Fruit fly (Drosophila melanogaster) whole organism, embryonic: ENCODE measurements around the gene PlexA.

Experiments used
- Ada2b ChIP-seq: fragments of 200-800 bp; sonication (Bioruptor generic); IDR thresholded peaks from 2 replicates; pipeline ENCODE4 v1.3.6; 2022; ENCODE audit warnings: missing biosample characterization, missing genetic modification characterization
- CG10366 ChIP-seq: fragments of 200-800 bp; sonication (Bioruptor generic); IDR thresholded peaks from 2 replicates; pipeline ENCODE4 v1.3.6; 2022; ENCODE audit warnings: missing biosample characterization, missing genetic modification characterization
- CG10431 ChIP-seq: fragments of 200-800 bp; sonication (Bioruptor generic); optimal IDR thresholded peaks from 3 replicates; lab custom pipeline; 2018; ENCODE audit warnings: missing biosample characterization, mild to moderate bottlenecking, missing genetic modification characterization
- CG10565 ChIP-seq: fragments of 200-800 bp; sonication (Bioruptor generic); optimal IDR thresholded peaks from 3 replicates; lab custom pipeline; 2016; ENCODE audit warnings: missing biosample characterization, mild to moderate bottlenecking, missing genetic modification characterization
- CG10959 ChIP-seq: fragments of 200-800 bp; sonication (Bioruptor generic); IDR thresholded peaks from 2 replicates; pipeline ENCODE4 v1.3.6; 2022; ENCODE audit warnings: missing biosample characterization, missing genetic modification characterization
- CG12299 ChIP-seq: fragments of 200-800 bp; sonication (Bioruptor generic); optimal IDR thresholded peaks from 2 replicates; lab custom pipeline; 2018; ENCODE audit warnings: missing biosample characterization, mild to moderate bottlenecking, missing genetic modification characterization
- CG13775 ChIP-seq: fragments of 200-800 bp; sonication (Bioruptor generic); optimal IDR thresholded peaks from 3 replicates; lab custom pipeline; 2017; ENCODE audit warnings: missing biosample characterization, mild to moderate bottlenecking, missing genetic modification characterization
- CG14014 ChIP-seq: fragments of 200-800 bp; sonication (Bioruptor generic); IDR thresholded peaks from 2 replicates; pipeline ENCODE4 v1.3.6; 2022; ENCODE audit warnings: missing biosample characterization, missing genetic modification characterization
- CG16815 ChIP-seq: fragments of 200-800 bp; sonication (Bioruptor generic); optimal IDR thresholded peaks from 3 replicates; lab custom pipeline; 2017; ENCODE audit warnings: missing biosample characterization, mild to moderate bottlenecking, missing genetic modification characterization
- CG16863 ChIP-seq: fragments of 200-800 bp; sonication (Bioruptor generic); optimal IDR thresholded peaks from 3 replicates; lab custom pipeline; 2016; ENCODE audit warnings: missing biosample characterization, missing genetic modification characterization
- CG18476 ChIP-seq: fragments of 200-800 bp; sonication (Bioruptor generic); optimal IDR thresholded peaks from 2 replicates; lab custom pipeline; 2016; ENCODE audit warnings: missing biosample characterization, mild to moderate bottlenecking, missing genetic modification characterization
- CG2202 ChIP-seq: fragments of 200-800 bp; sonication (Bioruptor generic); optimal IDR thresholded peaks from 2 replicates; lab custom pipeline; 2018; ENCODE audit warnings: missing biosample characterization, mild to moderate bottlenecking, missing genetic modification characterization
- CG30403 ChIP-seq: fragments of 200-800 bp; sonication (Bioruptor generic); optimal IDR thresholded peaks from 3 replicates; lab custom pipeline; 2016; ENCODE audit warnings: missing biosample characterization, missing genetic modification characterization
- CG31224 ChIP-seq: fragments of 200-800 bp; sonication (Bioruptor generic); IDR thresholded peaks from 2 replicates; pipeline ENCODE4 v1.3.6; 2022; ENCODE audit warnings: missing biosample characterization, missing genetic modification characterization
- CG31441 ChIP-seq: fragments of 200-800 bp; sonication (Bioruptor generic); IDR thresholded peaks from 2 replicates; pipeline ENCODE4 v1.3.6; 2022; ENCODE audit warnings: missing biosample characterization, missing genetic modification characterization
- CG32767 ChIP-seq: fragments of 200-800 bp; sonication (Bioruptor generic); IDR thresholded peaks from 2 replicates; pipeline ENCODE4 v1.3.6; 2022; ENCODE audit warnings: missing biosample characterization, missing genetic modification characterization
- CG9727 ChIP-seq: fragments of 200-800 bp; sonication (Bioruptor generic); optimal IDR thresholded peaks from 3 replicates; lab custom pipeline; 2017; ENCODE audit warnings: missing biosample characterization, mild to moderate bottlenecking, missing genetic modification characterization
- Camta ChIP-seq: fragments of 200-800 bp; sonication (Bioruptor generic); optimal IDR thresholded peaks from 2 replicates; lab custom pipeline; 2016; ENCODE audit warnings: missing biosample characterization, missing genetic modification characterization
- CkIIα-i1 ChIP-seq: fragments of 200-800 bp; sonication (Bioruptor generic); IDR thresholded peaks from 2 replicates; pipeline ENCODE4 v1.3.6; 2022; ENCODE audit warnings: missing biosample characterization, missing genetic modification characterization
- CoRest ChIP-seq: fragments of 200-800 bp; sonication (Bioruptor generic); optimal IDR thresholded peaks from 3 replicates; lab custom pipeline; 2018; ENCODE audit warnings: missing biosample characterization, mild to moderate bottlenecking, missing genetic modification characterization, moderate library complexity
- D19A ChIP-seq: fragments of 200-800 bp; optimal IDR thresholded peaks from 3 replicates; lab custom pipeline; 2019; ENCODE audit warnings: missing biosample characterization, mild to moderate bottlenecking, missing genetic modification characterization, moderate library complexity
- D19B ChIP-seq: fragments of 200-800 bp; sonication (Bioruptor generic); optimal IDR thresholded peaks from 2 replicates; lab custom pipeline; 2017; ENCODE audit warnings: missing biosample characterization, mild to moderate bottlenecking, missing genetic modification characterization
- Deaf1 ChIP-seq: fragments of 200-800 bp; optimal IDR thresholded peaks from 3 replicates; lab custom pipeline; 2019; ENCODE audit warnings: missing biosample characterization, mild to moderate bottlenecking, missing genetic modification characterization, moderate library complexity
- Dfd ChIP-seq, 2 experiments: fragments of >200 bp; optimal IDR thresholded peaks; 2 replicates each; lab custom pipeline; 2017; ENCODE audit warnings: missing biosample characterization in 2 of 2, missing genetic modification characterization in 2 of 2
- Drgx ChIP-seq: fragments of 200-800 bp; sonication (Bioruptor generic); IDR thresholded peaks from 2 replicates; pipeline ENCODE4 v1.3.6; 2022; ENCODE audit warnings: missing biosample characterization, missing genetic modification characterization
- H2.0 ChIP-seq: fragments of 200-800 bp; sonication (Bioruptor generic); IDR thresholded peaks from 2 replicates; pipeline ENCODE4 v1.3.6; 2022; ENCODE audit warnings: missing biosample characterization, missing genetic modification characterization
- HHEX ChIP-seq: fragments of 200-800 bp; sonication (Bioruptor generic); optimal IDR thresholded peaks from 3 replicates; lab custom pipeline; 2017; ENCODE audit warnings: missing biosample characterization, mild to moderate bottlenecking, missing genetic modification characterization, missing genetic modification reagents
- HLH3B ChIP-seq: fragments of 200-800 bp; sonication (Bioruptor generic); IDR thresholded peaks from 2 replicates; pipeline ENCODE4 v1.3.6; 2022; ENCODE audit warnings: missing biosample characterization, missing genetic modification characterization
- HLH4C ChIP-seq: fragments of 200-800 bp; sonication (Bioruptor generic); IDR thresholded peaks from 3 replicates; pipeline ENCODE4 v1.3.6; 2022; ENCODE audit warnings: missing biosample characterization, missing genetic modification characterization; ENCODE audit not compliant: partially characterized antibody
- Hr3 ChIP-seq: fragments of 200-800 bp; sonication (Bioruptor generic); optimal IDR thresholded peaks from 3 replicates; lab custom pipeline; 2016; ENCODE audit warnings: missing biosample characterization, missing genetic modification characterization
- Oaz ChIP-seq: fragments of 200-800 bp; sonication (Bioruptor generic); IDR thresholded peaks from 2 replicates; pipeline ENCODE4 v1.3.6; 2022; ENCODE audit warnings: missing biosample characterization, missing genetic modification characterization
- Xbp1 ChIP-seq: fragments of 200-800 bp; sonication (Bioruptor generic); optimal IDR thresholded peaks from 3 replicates; lab custom pipeline; 2016; ENCODE audit warnings: missing biosample characterization, mild to moderate bottlenecking, missing genetic modification characterization
- YL-1 ChIP-seq: fragments of 200-800 bp; sonication (Bioruptor generic); optimal IDR thresholded peaks from 3 replicates; lab custom pipeline; 2017; ENCODE audit warnings: missing biosample characterization, mild to moderate bottlenecking, missing genetic modification characterization
- chm ChIP-seq: fragments of 200-800 bp; sonication (Bioruptor generic); IDR thresholded peaks from 2 replicates; pipeline ENCODE4 v1.3.6; 2022; ENCODE audit warnings: missing biosample characterization, missing genetic modification characterization
- en ChIP-seq: fragments of 200-800 bp; sonication (Bioruptor generic); optimal IDR thresholded peaks from 2 replicates; lab custom pipeline; 2016; ENCODE audit warnings: missing biosample characterization, missing genetic modification characterization
- fd96Cb ChIP-seq: fragments of 200-800 bp; sonication (Bioruptor generic); optimal IDR thresholded peaks from 2 replicates; lab custom pipeline; 2018; ENCODE audit warnings: missing biosample characterization, mild to moderate bottlenecking, missing genetic modification characterization, moderate library complexity
- fu2 ChIP-seq: fragments of 200-800 bp; sonication (Bioruptor generic); optimal IDR thresholded peaks from 2 replicates; lab custom pipeline; 2016; ENCODE audit warnings: missing biosample characterization, missing genetic modification characterization
- kay ChIP-seq: fragments of 200-800 bp; sonication (Bioruptor generic); optimal IDR thresholded peaks from 2 replicates; lab custom pipeline; 2016; ENCODE audit warnings: missing biosample characterization, missing genetic modification characterization
- mam ChIP-seq: fragments of 200-800 bp; sonication (Bioruptor generic); optimal IDR thresholded peaks from 3 replicates; lab custom pipeline; 2016; ENCODE audit warnings: missing biosample characterization, missing genetic modification characterization
- nau ChIP-seq: fragments of 200-800 bp; sonication (Bioruptor generic); optimal IDR thresholded peaks from 3 replicates; lab custom pipeline; 2017; ENCODE audit warnings: missing biosample characterization, mild to moderate bottlenecking, missing genetic modification characterization, missing genetic modification reagents
- odd ChIP-seq: fragments of 200-800 bp; sonication (Bioruptor generic); optimal IDR thresholded peaks from 2 replicates; lab custom pipeline; 2017; ENCODE audit warnings: missing biosample characterization, mild to moderate bottlenecking, missing genetic modification characterization
- onecut ChIP-seq: fragments of 200-800 bp; sonication (Bioruptor generic); IDR thresholded peaks from 2 replicates; pipeline ENCODE4 v1.3.6; 2022; ENCODE audit warnings: missing biosample characterization, missing genetic modification characterization
- org-1 ChIP-seq: fragments of 200-800 bp; sonication (Bioruptor generic); optimal IDR thresholded peaks from 2 replicates; lab custom pipeline; 2017; ENCODE audit warnings: missing biosample characterization, missing genetic modification characterization
- pros ChIP-seq: fragments of 200-800 bp; sonication (Bioruptor generic); optimal IDR thresholded peaks from 3 replicates; lab custom pipeline; 2019; ENCODE audit warnings: missing biosample characterization, mild to moderate bottlenecking, missing genetic modification characterization, moderate library complexity
- ro ChIP-seq: fragments of 200-800 bp; sonication (Bioruptor generic); IDR thresholded peaks from 2 replicates; pipeline ENCODE4 v1.3.6; 2022; ENCODE audit warnings: missing biosample characterization, missing genetic modification characterization
- slou ChIP-seq: fragments of 200-800 bp; sonication (Bioruptor generic); optimal IDR thresholded peaks from 3 replicates; lab custom pipeline; 2016; ENCODE audit warnings: missing biosample characterization, missing genetic modification characterization
- stwl ChIP-seq: fragments of 200-800 bp; sonication (Bioruptor generic); optimal IDR thresholded peaks from 3 replicates; lab custom pipeline; 2018; ENCODE audit warnings: missing biosample characterization, mild to moderate bottlenecking, missing genetic modification characterization, moderate library complexity
- tio ChIP-seq: fragments of 200-800 bp; sonication (Bioruptor generic); optimal IDR thresholded peaks from 2 replicates; lab custom pipeline; 2017; ENCODE audit warnings: missing biosample characterization, missing genetic modification characterization, inconsistent platforms
- tx ChIP-seq: fragments of 200-800 bp; sonication (Bioruptor generic); optimal IDR thresholded peaks from 2 replicates; lab custom pipeline; 2016; ENCODE audit warnings: missing biosample characterization, missing genetic modification characterization
- usp ChIP-seq: fragments of >200 bp; optimal IDR thresholded peaks from 2 replicates; lab custom pipeline; 2017; ENCODE audit warnings: missing biosample characterization, missing genetic modification characterization
- yki ChIP-seq: fragments of >200 bp; optimal IDR thresholded peaks from 3 replicates; lab custom pipeline; 2018

The PlexA gene

DNA sequence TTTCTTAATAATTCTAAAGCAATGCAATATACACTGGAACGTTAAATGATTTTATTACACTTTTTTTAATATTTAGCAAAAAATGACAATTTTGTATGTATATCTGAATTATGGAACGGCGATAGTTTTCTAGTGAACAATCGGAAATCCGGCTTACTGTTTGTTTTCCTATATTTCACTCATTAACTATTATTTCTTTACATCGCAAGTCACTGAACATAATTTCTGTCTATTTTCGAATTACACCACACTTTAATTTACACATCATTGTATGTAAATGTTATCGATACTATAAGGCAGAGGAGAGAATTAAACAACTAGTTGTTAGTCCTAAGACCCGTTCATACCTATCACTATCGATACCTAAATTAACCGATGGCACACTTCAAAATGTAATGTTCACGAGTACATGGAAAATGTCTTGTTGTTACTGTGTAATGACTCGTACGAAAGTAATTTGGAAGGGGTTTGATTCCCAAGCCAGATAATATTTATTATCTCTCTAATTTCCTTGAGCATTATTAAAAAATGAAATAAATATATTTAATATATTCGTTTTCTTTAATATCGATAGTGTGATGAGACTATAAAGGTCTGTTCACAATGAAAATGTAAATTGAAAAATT, at the start of gene PlexA (continued):
- TF ChIP-seq Camta (GFP tag; lab: Kevin White, UChicago) = peak; percentile 40
- TF ChIP-seq Dfd (GFP tag; optimal IDR thresholded peaks at IDR 0.05; lab: Kevin White, UChicago) = peak in 1 of 2 experiments; percentile 89
- peak; percentile 44 for TF ChIP-seq tx (GFP tag; lab: Kevin White, UChicago)
- TF ChIP-seq Oaz (GFP tag; lab: Robert Waterston, UW) = peak; percentile 73
- no peak for TF ChIP-seq en
- TF ChIP-seq Hr3 (GFP tag; lab: Kevin White, UChicago) = peak; percentile 93
- peak; percentile 80 for TF ChIP-seq mam (GFP tag; lab: Kevin White, UChicago)
- TF ChIP-seq CoRest (tag; lab: Kevin White, UChicago) = peak; percentile 96
- peak; percentile 89 for TF ChIP-seq CG30403
- peak; percentile 53 for TF ChIP-seq CG18476 (GFP tag; lab: Kevin White, UChicago)
- TF ChIP-seq CG10431 (GFP tag; lab: Kevin White, UChicago) = peak; percentile 38
- no peak for TF ChIP-seq org-1 (GFP tag; lab: Kevin White, UChicago)
- peak; percentile 73 for TF ChIP-seq Drgx
- peak; percentile 48 for TF ChIP-seq stwl (tag; lab: Kevin White, UChicago)
- TF ChIP-seq CG9727 (GFP tag; lab: Kevin White, UChicago) = peak; percentile 78
- peak; percentile 93 for TF ChIP-seq Xbp1 (GFP tag; lab: Kevin White, UChicago)
- no peak for TF ChIP-seq nau
- no peak for TF ChIP-seq Deaf1 (tag; lab: Kevin White, UChicago)
- TF ChIP-seq slou = peak; percentile 87
- no peak for TF ChIP-seq CG10565 (GFP tag; lab: Kevin White, UChicago)
- TF ChIP-seq D19B (GFP tag; lab: Kevin White, UChicago) = peak; percentile 68
- peak; percentile 25 for TF ChIP-seq CG16863 (GFP tag; lab: Kevin White, UChicago)
- peak; percentile 65 for TF ChIP-seq D19A (tag; lab: Kevin White, UChicago)
- peak; percentile 58 for TF ChIP-seq kay (GFP tag; lab: Kevin White, UChicago)
- no peak for TF ChIP-seq yki (lab: Kevin White, UChicago)
- TF ChIP-seq CG10959 (GFP tag; lab: Robert Waterston, UW) = no peak; the same call in 1 of the 2 replicates
- 0 out of 2 replicates have a peak, but pooled peaks have one; percentile 45 for TF ChIP-seq CkIIα-i1 (GFP tag; lab: Robert Waterston, UW)
- no peak for TF ChIP-seq YL-1
- no peak for TF ChIP-seq usp (GFP tag; lab: Kevin White, UChicago)
- no peak; the same call in 2 of the 3 replicates for TF ChIP-seq HLH4C
- peak; percentile 95 for TF ChIP-seq CG10366 (GFP tag; lab: Robert Waterston, UW)
- peak; percentile 95 for TF ChIP-seq fd96Cb (tag; lab: Kevin White, UChicago)
- peak; percentile 94 for TF ChIP-seq HLH3B (GFP tag; lab: Robert Waterston, UW)
- TF ChIP-seq pros (GFP tag; lab: Kevin White, UChicago) = no peak
- TF ChIP-seq CG31224 (GFP tag; lab: Robert Waterston, UW) = peak; percentile 89
- TF ChIP-seq chm (GFP tag; lab: Robert Waterston, UW) = peak; percentile 92
- peak; percentile 97 for TF ChIP-seq CG14014 (GFP tag; lab: Robert Waterston, UW)
- TF ChIP-seq CG31441 = peak; percentile 85
- no peak for TF ChIP-seq odd
- peak; percentile 65 for TF ChIP-seq HHEX (GFP tag; lab: Kevin White, UChicago)
- peak; percentile 86 for TF ChIP-seq CG13775
- peak; percentile 89 for TF ChIP-seq Ada2b (GFP tag; lab: Robert Waterston, UW)
- peak; percentile 95 for TF ChIP-seq H2.0 (GFP tag; lab: Robert Waterston, UW)
- peak; percentile 91 for TF ChIP-seq tio (GFP tag; lab: Kevin White, UChicago)
- TF ChIP-seq onecut = peak; percentile 76
- peak; percentile 72 for TF ChIP-seq CG12299 (tag; lab: Kevin White, UChicago)
- TF ChIP-seq CG2202 = peak; percentile 40
- TF ChIP-seq CG32767 (GFP tag; lab: Robert Waterston, UW) = peak; percentile 91
- no peak; the same call in 1 of the 2 replicates for TF ChIP-seq ro (GFP tag; lab: Robert Waterston, UW)
- TF ChIP-seq CG16815 (GFP tag; lab: Kevin White, UChicago) = peak; percentile 92
- peak; percentile 28 for TF ChIP-seq fu2 (GFP tag; lab: Kevin White, UChicago)
